Worm (Caenorhabditis elegans) whole organism, L2 larva: ENCODE measurements around the gene jac-1.

Experiments used
- F13H6.1 ChIP-seq: sonication (generic microtip); optimal IDR thresholded peaks from 2 replicates; lab custom pipeline; 2016; ENCODE audit warnings: missing genetic modification characterization, missing compliant biosample characterization
- R02D3.7 ChIP-seq: fragments of 150-350 bp; optimal IDR thresholded peaks from 2 replicates; lab custom pipeline; 2014; ENCODE audit warnings: missing biosample characterization, missing genetic modification characterization
- elt-1 ChIP-seq: fragments of 150-350 bp; optimal IDR thresholded peaks from 2 replicates; lab custom pipeline; 2014; ENCODE audit warnings: missing biosample characterization, missing genetic modification characterization
- fos-1 ChIP-seq: fragments of 150-350 bp; optimal IDR thresholded peaks from 2 replicates; lab custom pipeline; 2014; ENCODE audit warnings: missing biosample characterization, missing genetic modification characterization
- lin-11 ChIP-seq: fragments of 150-350 bp; sonication (generic microtip); optimal IDR thresholded peaks from 2 replicates; lab custom pipeline; 2014; ENCODE audit warnings: missing biosample characterization, missing genetic modification characterization, inconsistent platforms, mixed read lengths
- lsy-2 ChIP-seq, 2 experiments: fragments of 150-350 bp in 1 of 2; sonication (generic microtip) in 1 of 2; optimal IDR thresholded peaks; 2 replicates each; lab custom pipeline; 2014 to 2017; ENCODE audit warnings: missing biosample characterization in 2 of 2, missing genetic modification characterization in 2 of 2
- mab-5 ChIP-seq: fragments of 150-350 bp; optimal IDR thresholded peaks from 2 replicates; lab custom pipeline; 2014; ENCODE audit warnings: missing biosample characterization, missing genetic modification characterization
- nhr-11 ChIP-seq: fragments of 150-350 bp; optimal IDR thresholded peaks from 2 replicates; lab custom pipeline; 2014; ENCODE audit warnings: missing biosample characterization, missing genetic modification characterization
- nhr-129 ChIP-seq: fragments of 150-350 bp; optimal IDR thresholded peaks from 2 replicates; lab custom pipeline; 2014; ENCODE audit warnings: missing biosample characterization, missing genetic modification characterization
- nhr-23 ChIP-seq: fragments of 150-350 bp; optimal IDR thresholded peaks from 2 replicates; lab custom pipeline; 2014; ENCODE audit warnings: missing biosample characterization, missing genetic modification reagents, missing genetic modification characterization
- nhr-237 ChIP-seq: fragments of 150-350 bp; optimal IDR thresholded peaks from 2 replicates; lab custom pipeline; 2014; ENCODE audit warnings: missing biosample characterization, missing genetic modification characterization
- peb-1 ChIP-seq: fragments of 150-350 bp; optimal IDR thresholded peaks from 2 replicates; lab custom pipeline; 2014; ENCODE audit warnings: missing biosample characterization, missing genetic modification characterization
- zag-1 ChIP-seq: fragments of 150-350 bp; optimal IDR thresholded peaks from 2 replicates; lab custom pipeline; 2014; ENCODE audit warnings: missing biosample characterization, missing genetic modification characterization

The jac-1 gene

DNA sequence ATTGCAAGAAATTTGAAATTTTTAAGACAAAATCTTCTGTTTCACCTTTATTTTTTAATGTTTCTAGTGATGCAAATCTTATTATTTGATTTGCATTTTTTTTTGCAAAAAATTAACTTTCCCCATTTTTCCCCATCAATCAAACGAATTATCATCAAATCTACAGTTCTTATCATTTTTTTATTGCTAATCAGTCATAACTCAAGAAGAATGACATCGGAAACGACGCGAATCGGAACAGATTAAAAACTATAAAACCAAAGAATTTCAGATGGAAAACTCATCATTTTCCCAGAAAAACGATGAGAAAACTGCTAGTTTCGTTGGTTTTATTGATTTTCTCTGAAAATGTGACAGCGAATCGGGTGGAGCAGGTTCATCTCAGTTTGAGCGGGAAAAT lies 75.0 kb downstream of the jac-1 start, which contains the start of gene Y105C5B.15:
TSS of gene Y105C5B.15 (plus strand) at position 297 of the 400 bp plus-strand sequence.
- TF ChIP-seq nhr-23 (tag; lab: Kevin White, UChicago) (no peak), fos-1 (tag; lab: Kevin White, UChicago) (peak; percentile 67)

DNA sequence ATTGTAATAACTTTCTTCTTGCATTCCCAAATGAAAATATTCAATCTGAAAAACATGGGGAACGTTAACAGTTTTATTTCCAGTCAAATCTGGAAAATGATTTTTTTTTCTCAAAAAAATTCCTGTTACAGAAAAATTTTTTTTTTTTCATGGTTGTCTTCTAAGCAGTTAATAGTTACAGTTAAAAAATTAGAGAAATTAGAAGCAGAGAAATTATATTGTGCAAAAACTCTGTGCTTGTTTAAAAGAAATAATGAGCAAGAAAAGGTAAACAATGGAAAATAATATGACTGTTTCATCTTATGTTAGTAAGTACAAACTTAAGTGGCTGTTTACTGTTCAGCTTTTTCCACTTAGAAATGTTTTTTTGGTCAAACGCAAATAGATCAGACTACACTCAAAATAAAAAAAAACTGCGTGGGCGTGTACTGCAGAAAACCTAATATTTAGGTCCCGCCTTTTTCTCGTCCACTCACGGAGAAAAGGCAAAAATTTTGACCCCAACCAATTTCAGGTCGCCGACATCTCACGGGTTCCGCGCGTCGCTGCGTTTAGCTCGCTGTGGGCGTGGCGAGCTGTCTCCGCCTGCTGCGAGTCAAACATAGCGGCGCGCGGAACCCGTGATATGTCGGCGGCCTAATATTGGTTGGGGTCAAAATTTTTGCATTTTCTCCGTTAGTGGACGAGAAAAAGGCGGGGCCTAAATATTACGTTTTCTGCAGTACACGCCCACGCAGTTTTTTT lies 75.6 kb downstream of the jac-1 start, which contains the start of gene ifas-3:
TSS of gene ifas-3 (minus strand) at position 51 of the 744 bp plus-strand sequence.
- TF ChIP-seq F13H6.1, result no peak
- TF ChIP-seq nhr-11, result no peak
- TF ChIP-seq peb-1 (tag; lab: Kevin White, UChicago), result no peak
- TF ChIP-seq mab-5 (tag; lab: Kevin White, UChicago), result no peak
- TF ChIP-seq R02D3.7 (tag; lab: Kevin White, UChicago), result no peak
- TF ChIP-seq nhr-237 (tag; lab: Kevin White, UChicago), result no peak
- no peak for TF ChIP-seq lin-11 (tag; lab: Kevin White, UChicago)
- TF ChIP-seq, all 48 proteins: peak for 0

DNA sequence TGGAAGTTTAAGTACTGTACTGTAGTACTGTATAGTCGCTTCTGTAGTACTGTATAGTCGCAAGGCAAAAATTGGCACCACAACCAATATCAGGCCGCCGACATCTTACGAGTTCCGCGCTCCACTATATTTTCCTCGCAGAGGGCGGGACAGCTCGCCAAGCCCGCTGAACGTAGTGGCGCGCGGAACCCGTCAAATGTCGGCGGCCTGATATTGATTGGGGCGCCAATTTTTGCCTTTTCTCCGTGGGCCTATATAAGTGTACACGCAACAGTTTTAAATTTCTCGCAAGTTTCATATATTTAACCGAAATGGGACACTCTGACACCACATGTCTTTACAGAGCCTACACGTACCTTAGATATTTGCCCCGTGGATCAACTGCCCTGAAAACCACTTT lies 76.7 kb downstream of the jac-1 start:
- TF ChIP-seq elt-1 (tag; lab: Kevin White, UChicago), result no peak
- no peak for TF ChIP-seq zag-1
- TF ChIP-seq nhr-129 (tag; lab: Kevin White, UChicago), result no peak
- TF ChIP-seq lsy-2 (tag; optimal IDR thresholded peaks at IDR 0.05; lab: Kevin White, UChicago), result no peak
- TF ChIP-seq, all 48 proteins: peak for 0
